Worm (Caenorhabditis elegans): ENCODE measurements around the gene C17H12.10.

DNA sequence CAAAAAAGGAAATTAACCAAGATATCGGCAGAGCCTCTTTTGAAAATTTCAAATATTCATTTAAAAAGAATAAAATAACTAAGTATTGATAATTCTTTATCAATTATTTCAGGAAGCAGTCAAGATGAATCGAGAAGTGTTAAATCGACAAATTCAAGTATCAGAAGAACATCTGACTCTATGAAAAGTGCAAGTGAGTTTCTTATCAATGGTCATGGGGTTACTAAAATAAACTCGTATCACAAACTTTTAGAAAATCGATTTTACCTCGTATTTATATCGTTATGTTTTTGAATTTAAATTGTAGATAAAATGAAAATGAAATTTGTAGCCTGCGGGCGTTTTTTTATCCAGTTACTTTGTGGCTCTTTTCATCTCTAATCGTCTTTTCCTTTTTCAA lies 35.0 kb upstream of the C17H12.10 start:
- TF ChIP-seq unc-62 (GFP tag; optimal IDR thresholded peaks at IDR 0.05) (no peak), snpc-4 (tag; optimal IDR thresholded peaks at IDR 0.05) (no peak), cnd-1 (tag; optimal IDR thresholded peaks at IDR 0.05) (no peak), lin-13 (tag; optimal IDR thresholded peaks at IDR 0.05) (no peak)

All from whole organism, mixed stage, embryonic.